Worm (Caenorhabditis elegans) whole organism, L1 larva: ENCODE results near the gene che-12.

Experiments used
- ama-1 ChIP-seq: fragments of 150-350 bp; optimal IDR thresholded peaks from 2 replicates; lab custom pipeline; 2014
- hlh-4 ChIP-seq: sonication (generic microtip); optimal IDR thresholded peaks from 2 replicates; lab custom pipeline; 2016; ENCODE audit warnings: mild to moderate bottlenecking, missing genetic modification characterization, missing compliant biosample characterization
- jun-1 ChIP-seq: fragments of 150-350 bp; optimal IDR thresholded peaks from 2 replicates; lab custom pipeline; 2014; ENCODE audit warnings: missing biosample characterization, missing genetic modification reagents, missing genetic modification characterization
- lin-13 ChIP-seq: fragments of 150-350 bp; optimal IDR thresholded peaks from 2 replicates; lab custom pipeline; 2014; ENCODE audit warnings: missing biosample characterization, missing genetic modification reagents, missing genetic modification characterization
- lin-14 ChIP-seq: fragments of 200-800 bp; sonication (Bioruptor generic); optimal IDR thresholded peaks from 2 replicates; lab custom pipeline; 2018; ENCODE audit warnings: mild to moderate bottlenecking, missing genetic modification characterization, moderate library complexity, missing compliant biosample characterization
- lsy-2 ChIP-seq, 2 experiments: fragments of 150-350 bp; optimal IDR thresholded peaks; 2 replicates each; lab custom pipeline; 2014; ENCODE audit warnings: missing biosample characterization in 2 of 2, missing genetic modification characterization in 2 of 2
- nhr-11 ChIP-seq: fragments of 150-350 bp; optimal IDR thresholded peaks from 2 replicates; lab custom pipeline; 2014; ENCODE audit warnings: missing biosample characterization, missing genetic modification characterization
- nhr-76 ChIP-seq: sonication (generic microtip); optimal IDR thresholded peaks from 2 replicates; lab custom pipeline; 2017; ENCODE audit warnings: missing biosample characterization, missing genetic modification characterization
- pag-3 ChIP-seq: sonication (generic microtip); optimal IDR thresholded peaks from 2 replicates; lab custom pipeline; 2017; ENCODE audit warnings: missing genetic modification characterization, mild to moderate bottlenecking, missing compliant biosample characterization, antibody characterized with exemption, borderline replicate concordance; ENCODE audit not compliant: insufficient read depth
- snpc-4 ChIP-seq: fragments of 150-350 bp; optimal IDR thresholded peaks from 2 replicates; lab custom pipeline; 2014; ENCODE audit warnings: missing biosample characterization, missing genetic modification characterization

DNA sequence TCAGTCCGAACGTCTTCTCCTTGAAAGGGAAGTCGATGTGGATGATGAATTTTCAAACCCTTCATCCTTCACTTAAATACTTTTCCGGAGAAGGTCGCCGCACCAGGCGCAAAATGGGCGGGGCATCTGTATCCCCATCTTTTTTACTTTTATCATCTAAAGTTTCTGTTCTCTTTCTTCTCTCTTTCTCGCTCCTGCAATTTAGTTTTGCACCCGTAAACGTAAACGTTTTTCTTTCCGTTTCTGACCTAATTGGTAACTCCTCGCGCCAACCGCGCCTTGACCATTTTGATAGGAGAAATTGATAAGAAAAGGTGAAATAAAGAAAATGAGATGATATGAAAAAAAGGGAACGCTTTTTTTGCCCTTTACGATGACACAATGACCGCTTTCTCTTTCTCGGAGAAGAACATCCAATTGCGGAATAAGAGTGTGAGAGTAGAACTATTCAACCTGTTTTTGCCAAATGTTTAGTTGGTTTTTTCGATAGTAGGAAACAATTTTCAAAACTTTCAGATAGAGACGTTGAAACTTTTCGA lies 14.3 kb downstream of the che-12 start, which contains the start of gene col-149:
- TF ChIP-seq lsy-2 (tag; optimal IDR thresholded peaks at IDR 0.05; lab: Kevin White, UChicago) (no peak), nhr-11 (tag; lab: Kevin White, UChicago) (no peak), hlh-4 (no peak), lin-14 (peak; percentile 20), nhr-76 (tag; lab: Kevin White, UChicago) (no peak), jun-1 (tag; lab: Kevin White, UChicago) (no peak), lin-13 (GFP tag; lab: Kevin White, UChicago) (no peak), snpc-4 (tag; lab: Kevin White, UChicago) (no peak), ama-1 (no peak), pag-3 (tag; lab: Kevin White, UChicago) (no peak)
